Worm (Caenorhabditis elegans) whole organism, L4 larva: Measurements from ENCODE around the gene C49A9.2.

Experiments
- D1046.2 ChIP-seq: fragments of 200-800 bp; sonication (Bioruptor generic); IDR thresholded peaks from 2 replicates; pipeline ENCODE4 v1.3.6; 2022; ENCODE audit warnings: missing genetic modification characterization, missing compliant biosample characterization
- F37D6.2 ChIP-seq: sonication (generic microtip); optimal IDR thresholded peaks from 2 replicates; lab custom pipeline; 2016; ENCODE audit warnings: mild to moderate bottlenecking, missing genetic modification characterization, missing compliant biosample characterization
- T26A8.4 ChIP-seq: fragments of 200-800 bp; sonication (Bioruptor generic); IDR thresholded peaks from 2 replicates; pipeline ENCODE4 v1.3.6; 2022; ENCODE audit warnings: missing genetic modification characterization, missing compliant biosample characterization
- Y105C5A.15 ChIP-seq: fragments of 200-800 bp; sonication (Bioruptor generic); IDR thresholded peaks from 2 replicates; pipeline ENCODE4 v1.3.6; 2022; ENCODE audit warnings: missing genetic modification characterization, missing compliant biosample characterization
- Y48G9A.11 ChIP-seq: fragments of 200-800 bp; sonication (Bioruptor generic); IDR thresholded peaks from 2 replicates; pipeline ENCODE4 v1.3.6; 2022; ENCODE audit warnings: missing genetic modification reagents, missing genetic modification characterization, missing compliant biosample characterization
- Y5F2A.4 ChIP-seq: fragments of 200-800 bp; sonication (Bioruptor generic); optimal IDR thresholded peaks from 2 replicates; lab custom pipeline; 2018; ENCODE audit warnings: mild to moderate bottlenecking, missing genetic modification characterization, missing compliant biosample characterization
- ZK337.2 ChIP-seq: fragments of 200-800 bp; sonication (Bioruptor generic); IDR thresholded peaks from 2 replicates; pipeline ENCODE4 v1.3.6; 2022; ENCODE audit warnings: missing genetic modification reagents, missing genetic modification characterization, missing compliant biosample characterization
- aha-1 ChIP-seq: fragments of 150-350 bp; peaks from one replicate; lab custom pipeline; 2014; ENCODE audit warnings: missing biosample characterization, missing genetic modification characterization
- attf-4 ChIP-seq: sonication (generic microtip); optimal IDR thresholded peaks from 3 replicates; lab custom pipeline; 2017; ENCODE audit warnings: missing biosample characterization, missing genetic modification characterization
- ceh-62 ChIP-seq: sonication (generic microtip); optimal IDR thresholded peaks from 2 replicates; lab custom pipeline; 2017; ENCODE audit warnings: missing biosample characterization, missing genetic modification characterization
- ces-1 ChIP-seq: fragments of 150-350 bp; sonication (generic microtip); optimal IDR thresholded peaks from 4 replicates; lab custom pipeline; 2014; ENCODE audit warnings: missing biosample characterization, missing genetic modification reagents, missing genetic modification characterization
- ctbp-1 ChIP-seq: fragments of 200-800 bp; sonication (Bioruptor generic); IDR thresholded peaks from 2 replicates; pipeline ENCODE4 v1.3.6; 2022; ENCODE audit warnings: missing genetic modification reagents, missing genetic modification characterization, missing compliant biosample characterization
- daf-16 ChIP-seq, 3 experiments: sonication (generic microtip); optimal IDR thresholded peaks; 2 replicates each; lab custom pipeline; 2016 to 2017; ENCODE audit warnings: missing genetic modification characterization in 3 of 3, missing genetic modification reagents in 3 of 3, mild to moderate bottlenecking in 2 of 3, missing compliant biosample characterization in 2 of 3, missing biosample characterization in 1 of 3, moderate library complexity in 1 of 3
- daf-19 ChIP-seq: fragments of 200-800 bp; sonication (Bioruptor generic); conservative IDR thresholded peaks from 2 replicates; pipeline ENCODE4 v1.3.6; 2022; ENCODE audit warnings: missing genetic modification characterization, missing compliant biosample characterization
- daf-8 ChIP-seq: fragments of 200-800 bp; sonication (Bioruptor generic); IDR thresholded peaks from 2 replicates; pipeline ENCODE4 v1.3.6; 2022; ENCODE audit warnings: missing genetic modification characterization, missing compliant biosample characterization
- duxl-1 ChIP-seq: sonication (generic microtip); optimal IDR thresholded peaks from 2 replicates; lab custom pipeline; 2016; ENCODE audit warnings: mild to moderate bottlenecking, missing genetic modification characterization, moderate library complexity, missing compliant biosample characterization; ENCODE audit not compliant: poor library complexity
- dve-1 ChIP-seq: sonication (generic microtip); optimal IDR thresholded peaks from 2 replicates; lab custom pipeline; 2017; ENCODE audit warnings: antibody characterized with exemption, mild to moderate bottlenecking, missing genetic modification characterization, missing compliant biosample characterization; ENCODE audit not compliant: insufficient read depth
- fkh-10 ChIP-seq: fragments of 150-350 bp; optimal IDR thresholded peaks from 2 replicates; lab custom pipeline; 2014; ENCODE audit warnings: missing biosample characterization, missing genetic modification reagents, missing genetic modification characterization
- gei-8 ChIP-seq: fragments of 200-800 bp; sonication (Bioruptor generic); optimal IDR thresholded peaks from 2 replicates; lab custom pipeline; 2018; ENCODE audit warnings: mild to moderate bottlenecking, missing genetic modification characterization, missing compliant biosample characterization
- hif-1 ChIP-seq, 2 experiments: sonication (generic microtip); optimal IDR thresholded peaks; 2 replicates each; lab custom pipeline; 2016 to 2017; ENCODE audit warnings: missing compliant biosample characterization in 2 of 2, missing genetic modification characterization in 2 of 2, missing genetic modification reagents in 2 of 2, missing genotype in 2 of 2, mild to moderate bottlenecking in 1 of 2
- jun-1 ChIP-seq: fragments of 150-350 bp; optimal IDR thresholded peaks from 2 replicates; lab custom pipeline; 2014; ENCODE audit warnings: missing biosample characterization, missing genetic modification reagents, missing genetic modification characterization
- lin-1 ChIP-seq: fragments of 200-800 bp; sonication (Bioruptor generic); IDR thresholded peaks from 2 replicates; pipeline ENCODE4 v1.3.6; 2022; ENCODE audit warnings: missing genetic modification reagents, missing genetic modification characterization, missing compliant biosample characterization
- lsy-2 ChIP-seq, 2 experiments: fragments of 150-350 bp in 1 of 2; sonication (generic microtip) in 1 of 2; optimal IDR thresholded peaks; 2 replicates each; lab custom pipeline; 2014 to 2017; ENCODE audit warnings: missing biosample characterization in 2 of 2, missing genetic modification characterization in 2 of 2
- madf-9 ChIP-seq: fragments of 200-800 bp; sonication (Bioruptor generic); conservative IDR thresholded peaks from 2 replicates; pipeline ENCODE4 v1.3.6; 2022; ENCODE audit warnings: missing genetic modification reagents, missing genetic modification characterization, missing compliant biosample characterization
- mdt-29 ChIP-seq: fragments of 200-800 bp; sonication (Bioruptor generic); IDR thresholded peaks from 2 replicates; pipeline ENCODE4 v1.3.6; 2022; ENCODE audit warnings: missing genetic modification reagents, missing genetic modification characterization, missing compliant biosample characterization
- mep-1 ChIP-seq: fragments of 150-350 bp; sonication (generic microtip); optimal IDR thresholded peaks from 3 replicates; lab custom pipeline; 2014; ENCODE audit warnings: missing biosample characterization, missing genetic modification characterization
- mes-2 ChIP-seq: sonication (generic microtip); optimal IDR thresholded peaks from 2 replicates; lab custom pipeline; 2016; ENCODE audit warnings: missing genotype, mild to moderate bottlenecking, missing genetic modification characterization, missing compliant biosample characterization; ENCODE audit not compliant: poor library complexity, severe bottlenecking
- mxl-2 ChIP-seq: fragments of 200-800 bp; sonication (Bioruptor generic); conservative IDR thresholded peaks from 2 replicates; pipeline ENCODE4 v1.3.6; 2022; ENCODE audit warnings: missing genetic modification reagents, missing genetic modification characterization, missing compliant biosample characterization
- mxl-3 ChIP-seq: fragments of 200-800 bp; sonication (Bioruptor generic); optimal IDR thresholded peaks from 2 replicates; lab custom pipeline; 2018; ENCODE audit warnings: mild to moderate bottlenecking, missing genetic modification characterization, missing compliant biosample characterization
- nhr-102 ChIP-seq: sonication (generic microtip); optimal IDR thresholded peaks from 2 replicates; lab custom pipeline; 2016; ENCODE audit warnings: mild to moderate bottlenecking, missing genetic modification characterization, moderate library complexity, missing compliant biosample characterization
- nhr-28 ChIP-seq: fragments of 150-350 bp; optimal IDR thresholded peaks from 2 replicates; lab custom pipeline; 2014; ENCODE audit warnings: missing biosample characterization, missing genetic modification characterization
- nhr-42 ChIP-seq: fragments of 200-800 bp; sonication (Bioruptor generic); IDR thresholded peaks from 2 replicates; pipeline ENCODE4 v1.3.6; 2022; ENCODE audit warnings: missing genetic modification characterization, missing compliant biosample characterization
- nhr-6 ChIP-seq: fragments of 150-350 bp; optimal IDR thresholded peaks from 2 replicates; lab custom pipeline; 2014; ENCODE audit warnings: missing biosample characterization, missing genetic modification characterization
- nhr-77 ChIP-seq: fragments of 150-350 bp; optimal IDR thresholded peaks from 2 replicates; lab custom pipeline; 2014; ENCODE audit warnings: missing biosample characterization, missing genetic modification characterization
- php-3 ChIP-seq: fragments of 200-800 bp; sonication (Bioruptor generic); IDR thresholded peaks from 2 replicates; pipeline ENCODE4 v1.3.6; 2022; ENCODE audit warnings: missing genetic modification reagents, missing genetic modification characterization, missing compliant biosample characterization
- pqm-1 ChIP-seq: sonication (generic microtip); optimal IDR thresholded peaks from 2 replicates; lab custom pipeline; 2017; ENCODE audit warnings: missing biosample characterization, missing genetic modification characterization
- skn-1 ChIP-seq: fragments of 150-350 bp; optimal IDR thresholded peaks from 2 replicates; lab custom pipeline; 2014; ENCODE audit warnings: missing biosample characterization, missing genetic modification characterization
- snpc-4 ChIP-seq: fragments of 150-350 bp; optimal IDR thresholded peaks from 2 replicates; lab custom pipeline; 2014; ENCODE audit warnings: missing biosample characterization, missing genetic modification characterization
- spr-1 ChIP-seq: sonication (generic microtip); optimal IDR thresholded peaks from 2 replicates; lab custom pipeline; 2016; ENCODE audit warnings: mild to moderate bottlenecking, missing genetic modification characterization, missing compliant biosample characterization
- tag-97 ChIP-seq: fragments of 200-800 bp; sonication (Bioruptor generic); IDR thresholded peaks from 2 replicates; pipeline ENCODE4 v1.3.6; 2022; ENCODE audit warnings: missing genetic modification characterization, missing compliant biosample characterization
- unc-130 ChIP-seq: sonication (generic microtip); optimal IDR thresholded peaks from 2 replicates; lab custom pipeline; 2016; ENCODE audit warnings: missing genetic modification reagents, missing genetic modification characterization, missing compliant biosample characterization
- unc-62 ChIP-seq, 3 experiments: fragments of 150-350 bp in 1 of 3; sonication (generic microtip); optimal IDR thresholded peaks in 2 of 3; peaks in 1 of 3; 1 replicate in 1 of 3; 2 replicates in 2 of 3; lab custom pipeline; 2014 to 2017; ENCODE audit warnings: missing biosample characterization in 3 of 3, missing genetic modification characterization in 3 of 3, missing genetic modification reagents in 3 of 3, missing genotype in 1 of 3
- zfp-3 ChIP-seq: fragments of 200-800 bp; sonication (Bioruptor generic); conservative IDR thresholded peaks from 2 replicates; pipeline ENCODE4 v1.3.6; 2022; ENCODE audit warnings: missing genetic modification reagents, missing genetic modification characterization, missing compliant biosample characterization
- zip-11 ChIP-seq: fragments of 200-800 bp; sonication (Bioruptor generic); IDR thresholded peaks from 2 replicates; pipeline ENCODE4 v1.3.6; 2022; ENCODE audit warnings: missing genetic modification characterization, missing compliant biosample characterization
- zip-2 ChIP-seq: fragments of 150-350 bp; optimal IDR thresholded peaks from 2 replicates; lab custom pipeline; 2014; ENCODE audit warnings: missing biosample characterization, missing genetic modification characterization

C49A9.2 gene

DNA sequence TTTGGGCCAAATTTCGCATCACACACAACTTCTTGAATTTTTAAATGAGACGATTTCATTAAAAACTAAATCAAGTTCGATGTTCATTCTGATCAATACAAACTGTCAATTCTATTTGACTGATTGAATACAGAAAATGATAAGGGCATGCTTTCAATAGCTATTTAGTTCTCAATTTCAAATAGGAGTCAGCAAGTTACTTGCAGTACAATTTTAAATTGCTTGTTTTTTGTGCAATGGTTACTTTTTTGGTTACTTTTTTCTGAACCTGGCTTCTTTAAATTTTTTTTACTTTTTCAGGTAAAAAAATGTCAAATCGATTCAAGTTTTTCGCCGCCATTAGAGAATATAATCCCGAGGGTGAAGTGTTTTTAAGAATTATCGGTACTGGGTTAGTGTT lies at the start of gene C49A9.2:
C49A9.2 (plus strand) TSS at position 301 of the 400 bp plus-strand sequence.
- no peak for TF ChIP-seq daf-16 (GFP tag; optimal IDR thresholded peaks at IDR 0.05; lab: Kevin White, UChicago)
- peak; percentile 36 for TF ChIP-seq daf-16 (tag; optimal IDR thresholded peaks at IDR 0.05; lab: Kevin White, UChicago)
- TF ChIP-seq nhr-28 = peak; percentile 18
- TF ChIP-seq pqm-1 = peak; percentile 8
- no peak for TF ChIP-seq Y5F2A.4 (GFP tag; lab: Kevin White, UChicago)

DNA sequence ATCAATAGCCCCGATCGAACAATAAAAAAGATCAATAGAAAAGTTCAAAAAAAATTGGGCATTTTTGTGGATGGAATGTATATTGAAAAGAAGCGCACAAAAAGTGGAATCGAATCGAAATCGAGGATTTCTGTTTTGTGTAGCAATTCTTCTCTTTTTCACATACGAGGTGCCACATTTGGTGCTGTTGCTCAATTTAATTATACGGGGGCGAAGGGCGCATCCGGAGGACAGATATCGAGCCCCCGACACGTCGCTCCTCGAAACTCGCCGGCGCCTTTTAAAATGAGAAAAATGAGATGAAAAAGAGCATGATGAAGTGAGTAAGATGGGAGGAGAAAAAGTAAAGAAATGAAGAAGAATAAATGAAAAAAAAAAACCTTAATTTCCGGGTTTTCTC lies 47.9 kb upstream of the C49A9.2 start:
- TF ChIP-seq ctbp-1 (0 out of 2 replicates have a peak, but pooled peaks have one; percentile 13), zip-11 (no peak), nhr-6 (no peak), Y48G9A.11 (GFP tag; lab: Robert Waterston, UW) (no peak), fkh-10 (GFP tag; lab: Kevin White, UChicago) (no peak)

DNA sequence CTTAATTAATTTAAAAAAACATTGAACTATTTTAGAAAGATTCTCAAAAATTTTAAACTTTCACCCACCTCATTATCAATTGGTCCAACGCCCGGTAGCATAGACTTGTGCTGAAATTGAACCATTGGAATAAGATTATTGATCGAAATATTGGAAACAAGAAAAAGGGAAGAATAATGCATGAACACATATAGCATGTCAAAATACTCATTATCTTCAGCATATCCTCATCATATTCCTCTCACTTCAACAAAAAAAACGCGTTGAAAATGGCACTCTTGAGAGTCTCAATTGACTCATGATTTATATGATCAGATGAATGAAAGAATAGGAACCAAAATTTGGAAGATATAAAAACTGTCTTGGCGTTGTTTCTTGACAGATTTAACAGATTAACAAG lies 41.5 kb upstream of the C49A9.2 start, which contains the start of gene unc-77:
unc-77 (minus strand) TSS at position 101 of the 400 bp plus-strand sequence.
- no peak for TF ChIP-seq ces-1
- no peak for TF ChIP-seq php-3 (GFP tag; lab: Robert Waterston, UW)
- TF ChIP-seq, all 104 proteins: peak for 0

DNA sequence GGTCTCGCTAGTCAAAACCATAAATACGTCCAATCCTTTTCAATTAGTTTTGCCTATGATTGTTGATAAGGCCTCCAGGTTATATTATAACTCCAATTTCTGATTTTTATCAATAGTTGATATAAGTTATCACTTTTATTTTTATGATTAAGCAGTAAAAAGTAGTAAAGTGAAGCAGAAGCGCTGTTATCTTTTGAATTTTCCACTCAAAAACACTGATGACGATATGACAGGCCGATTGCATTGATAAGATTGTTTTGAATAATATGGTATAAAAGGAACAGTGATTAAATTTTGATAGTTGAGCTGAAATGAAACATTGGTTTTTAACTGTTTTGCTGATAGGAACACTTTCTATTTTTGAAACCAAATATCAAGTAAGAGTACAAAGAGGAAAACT lies 39.7 kb upstream of the C49A9.2 start, which contains the start of gene asp-9:
asp-9 (plus strand) TSS at position 312 of the 400 bp plus-strand sequence.
- TF ChIP-seq T26A8.4 (GFP tag; lab: Robert Waterston, UW) = no peak
- no peak for TF ChIP-seq hif-1 (tag; optimal IDR thresholded peaks at IDR 0.05; lab: Kevin White, UChicago)
- TF ChIP-seq spr-1 (tag; lab: Kevin White, UChicago) = no peak
- TF ChIP-seq daf-19 (GFP tag; lab: Robert Waterston, UW) = no peak
- no peak for TF ChIP-seq ceh-62 (tag; lab: Kevin White, UChicago)
- no peak for TF ChIP-seq tag-97
- no peak for TF ChIP-seq unc-130
- TF ChIP-seq nhr-42 (GFP tag; lab: Robert Waterston, UW) = no peak
- TF ChIP-seq Y105C5A.15 (GFP tag; lab: Robert Waterston, UW) = no peak
- TF ChIP-seq lsy-2 (tag; optimal IDR thresholded peaks at IDR 0.05; lab: Kevin White, UChicago) = no peak
- TF ChIP-seq php-3 (GFP tag; lab: Robert Waterston, UW) = peak; percentile 96
- peak; percentile 82 for TF ChIP-seq nhr-28
- TF ChIP-seq attf-4 (tag; lab: Kevin White, UChicago) = no peak
- no peak for TF ChIP-seq mdt-29 (GFP tag; lab: Robert Waterston, UW)
- no peak for TF ChIP-seq F37D6.2 (tag; lab: Kevin White, UChicago)
- peak; percentile 40 for TF ChIP-seq nhr-77 (tag; lab: Kevin White, UChicago)
- no peak for TF ChIP-seq duxl-1
- TF ChIP-seq pqm-1 = peak; percentile 72
- TF ChIP-seq daf-8 = no peak
- TF ChIP-seq gei-8 (GFP tag; lab: Kevin White, UChicago) = no peak
- peak; percentile 39 for TF ChIP-seq aha-1 (tag; lab: Kevin White, UChicago)
- no peak for TF ChIP-seq nhr-102
- no peak for TF ChIP-seq mes-2 (tag; lab: Kevin White, UChicago)
- TF ChIP-seq mep-1 (tag; lab: Kevin White, UChicago) = no peak
- TF ChIP-seq zip-2 = no peak
- TF ChIP-seq snpc-4 = no peak
- TF ChIP-seq D1046.2 = no peak
- no peak for TF ChIP-seq lin-1
- peak in 1 of 2 experiments; percentile 49 for TF ChIP-seq unc-62 (GFP tag; optimal IDR thresholded peaks at IDR 0.05 in 1 of 2; lab: Kevin White, UChicago)
- no peak for TF ChIP-seq unc-62 (tag; optimal IDR thresholded peaks at IDR 0.05; lab: Kevin White, UChicago)
- TF ChIP-seq dve-1 (tag; lab: Kevin White, UChicago) = peak; percentile 90
- no peak for TF ChIP-seq zip-11
- no peak for TF ChIP-seq madf-9
- no peak for TF ChIP-seq ZK337.2 (GFP tag; lab: Robert Waterston, UW)
- TF ChIP-seq Y48G9A.11 (GFP tag; lab: Robert Waterston, UW) = no peak
- no peak for TF ChIP-seq jun-1 (tag; lab: Kevin White, UChicago)
- no peak for TF ChIP-seq skn-1 (tag; lab: Kevin White, UChicago)
- no peak for TF ChIP-seq zfp-3 (GFP tag; lab: Robert Waterston, UW)
- no peak for TF ChIP-seq mxl-3 (GFP tag; lab: Kevin White, UChicago)
- no peak for TF ChIP-seq mxl-2
